Fruit fly (Drosophila melanogaster): ENCODE measurements around the gene sturkopf.

The sturkopf gene

DNA sequence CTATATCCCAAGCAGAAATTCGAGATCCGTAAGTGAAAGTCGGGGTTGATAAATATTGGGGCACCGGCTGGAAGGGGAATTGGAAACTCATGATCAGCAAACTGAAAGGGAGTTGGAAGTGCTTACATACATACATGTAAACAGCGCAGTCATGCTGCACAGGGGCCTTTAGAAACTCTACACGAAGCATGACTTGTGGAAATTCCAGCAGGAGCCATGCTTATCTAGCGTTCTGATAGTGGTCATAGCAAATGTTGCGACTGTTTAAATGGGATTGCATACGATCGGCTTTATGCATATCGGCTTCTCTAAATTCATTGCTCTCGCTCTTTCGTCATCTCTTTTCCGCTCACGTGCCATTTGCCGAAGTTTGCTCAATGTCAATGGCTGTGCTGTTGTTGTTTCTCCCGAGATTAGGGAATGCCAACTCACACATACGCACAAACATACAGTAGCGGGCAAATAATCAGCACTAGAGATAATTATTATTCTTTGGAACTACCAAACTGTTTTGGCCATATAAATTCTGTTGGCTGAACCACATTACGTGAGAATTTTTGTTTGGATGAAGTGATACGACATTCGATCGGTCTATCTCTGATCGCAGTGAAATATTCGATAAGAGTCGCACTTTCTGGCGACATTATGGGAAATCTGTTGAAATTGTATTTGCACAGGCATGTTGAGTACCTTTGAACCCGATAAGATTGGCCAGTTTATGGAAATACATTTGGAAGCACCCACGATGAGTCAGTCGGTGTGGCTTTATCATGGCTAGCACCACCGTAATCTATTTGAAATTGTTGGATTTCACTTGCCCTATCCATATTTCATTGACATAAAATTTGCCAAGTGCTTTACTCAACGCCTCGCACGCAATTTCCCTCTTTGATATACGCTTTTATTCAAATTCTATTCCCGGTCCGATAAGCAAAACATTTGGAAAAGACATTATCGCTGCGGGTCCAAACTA is 23.1 kb upstream of the sturkopf start (continued):
- peak in 1 of 2 experiments; percentile 43 for TF ChIP-seq tll (GFP tag; optimal IDR thresholded peaks at IDR 0.05)
- TF ChIP-seq tx (GFP tag; optimal IDR thresholded peaks at IDR 0.05) = no peak
- no peak for TF ChIP-seq wdn (GFP tag; IDR thresholded peaks at IDR 0.05)
- TF ChIP-seq Ptx1 (GFP tag; IDR thresholded peaks at IDR 0.05) = no peak
- no peak for TF ChIP-seq CG17186 (GFP tag; optimal IDR thresholded peaks at IDR 0.05)
- no peak for TF ChIP-seq CG5953 (GFP tag; IDR thresholded peaks at IDR 0.05)
- TF ChIP-seq psq (GFP tag; optimal IDR thresholded peaks at IDR 0.05) = no peak
- TF ChIP-seq tgo (GFP tag; IDR thresholded peaks at IDR 0.05) = no peak
- TF ChIP-seq onecut (GFP tag; IDR thresholded peaks at IDR 0.05) = no peak
- no peak for TF ChIP-seq dm (GFP tag; optimal IDR thresholded peaks at IDR 0.05)
- no peak for TF ChIP-seq Ssrp (tag; optimal IDR thresholded peaks at IDR 0.05)
- no peak for TF ChIP-seq kni (GFP tag; optimal IDR thresholded peaks at IDR 0.05)
- TF ChIP-seq CoRest (tag; optimal IDR thresholded peaks at IDR 0.05) = no peak
- TF ChIP-seq CG6175 (GFP tag; IDR thresholded peaks at IDR 0.05) = no peak
- no peak for TF ChIP-seq CG17361 (GFP tag; IDR thresholded peaks at IDR 0.05)
- peak; percentile 30; the same call in 1 of the 2 replicates for TF ChIP-seq CG9932 (GFP tag; IDR thresholded peaks at IDR 0.05)
- no peak for TF ChIP-seq CG16813 (GFP tag; IDR thresholded peaks at IDR 0.05; ENCODE audit: partially characterized antibody)
- TF ChIP-seq CG10431 (GFP tag; optimal IDR thresholded peaks at IDR 0.05) = no peak
- no peak for TF ChIP-seq CG16863 (GFP tag; optimal IDR thresholded peaks at IDR 0.05)
- TF ChIP-seq Hand (GFP tag; optimal IDR thresholded peaks at IDR 0.05) = no peak
- no peak for TF ChIP-seq amos (GFP tag; IDR thresholded peaks at IDR 0.05; ENCODE audit: partially characterized antibody)
- TF ChIP-seq lbe (GFP tag; optimal IDR thresholded peaks at IDR 0.05) = peak; percentile 48
- TF ChIP-seq CG12104 (GFP tag; optimal IDR thresholded peaks at IDR 0.05) = no peak
- TF ChIP-seq CG6765 (GFP tag; optimal IDR thresholded peaks at IDR 0.05) = no peak
- no peak for TF ChIP-seq Kr (GFP tag; optimal IDR thresholded peaks at IDR 0.05)
- TF ChIP-seq sens (GFP tag) = peak; percentile 35
- TF ChIP-seq NC2α (GFP tag; optimal IDR thresholded peaks at IDR 0.05) = no peak
- no peak for TF ChIP-seq CG1792 (GFP tag; optimal IDR thresholded peaks at IDR 0.05)
- no peak for TF ChIP-seq CG6791 (GFP tag; IDR thresholded peaks at IDR 0.05; ENCODE audit: partially characterized antibody)
- TF ChIP-seq cg (GFP tag; optimal IDR thresholded peaks at IDR 0.05) = peak; percentile 26
- TF ChIP-seq gt (GFP tag; IDR thresholded peaks at IDR 0.05) = no peak
- no peak for TF ChIP-seq Camta (GFP tag; optimal IDR thresholded peaks at IDR 0.05)
- TF ChIP-seq jumu (GFP tag; optimal IDR thresholded peaks at IDR 0.05) = no peak
- TF ChIP-seq CG13287 (GFP tag; IDR thresholded peaks at IDR 0.05; ENCODE audit: partially characterized antibody) = no peak
- TF ChIP-seq Fer2 (tag; optimal IDR thresholded peaks at IDR 0.05) = no peak
- TF ChIP-seq CG10366 (GFP tag; IDR thresholded peaks at IDR 0.05) = no peak
- TF ChIP-seq Rx (GFP tag; IDR thresholded peaks at IDR 0.05) = no peak
- no peak for TF ChIP-seq bigmax (GFP tag; optimal IDR thresholded peaks at IDR 0.05)
- no peak for TF ChIP-seq ase (GFP tag; IDR thresholded peaks at IDR 0.05)
- no peak for TF ChIP-seq peb (GFP tag; IDR thresholded peaks at IDR 0.05)
- no peak for TF ChIP-seq Ravus (GFP tag; IDR thresholded peaks at IDR 0.05)
- no peak for TF ChIP-seq CG11723 (GFP tag; optimal IDR thresholded peaks at IDR 0.05)
- no peak for TF ChIP-seq fru (optimal IDR thresholded peaks at IDR 0.05)
- no peak for TF ChIP-seq eyg (GFP tag; optimal IDR thresholded peaks at IDR 0.05)
- no peak for TF ChIP-seq scrt (GFP tag; optimal IDR thresholded peaks at IDR 0.05)
- no peak for TF ChIP-seq CG13123 (GFP tag; optimal IDR thresholded peaks at IDR 0.05)
- no peak for TF ChIP-seq CG7357 (GFP tag; IDR thresholded peaks at IDR 0.05)
- no peak for TF ChIP-seq croc (GFP tag; conservative IDR thresholded peaks at IDR 0.05)
- no peak for TF ChIP-seq ERR (GFP tag; optimal IDR thresholded peaks at IDR 0.05)
- peak; percentile 58; the same call in 1 of the 2 replicates for TF ChIP-seq GATAe (GFP tag; conservative IDR thresholded peaks at IDR 0.05)

Measured in whole organism, embryonic.